Fruit fly (Drosophila melanogaster): Measurements from ENCODE around the gene CG8086.

DNA sequence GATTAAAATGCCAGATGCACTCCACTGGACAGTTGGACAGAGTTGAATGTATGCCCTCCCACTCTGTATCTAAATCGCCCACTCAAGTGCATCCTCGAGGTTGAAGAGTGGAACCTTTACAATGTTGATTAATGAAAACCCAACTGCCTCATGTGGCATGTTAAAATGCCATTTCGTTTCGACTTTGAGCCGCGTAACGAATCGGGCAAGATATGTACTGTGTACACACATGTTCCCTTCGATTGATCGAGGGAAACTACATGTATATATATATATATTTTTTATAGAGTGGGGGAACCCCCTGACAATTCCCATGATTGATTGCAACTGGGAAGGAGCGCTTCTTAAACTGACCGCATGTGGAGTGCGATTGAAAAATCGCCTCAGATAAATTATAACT, 30.8 kb upstream of the CG8086 start:
- TF ChIP-seq CG8478 (optimal IDR thresholded peaks at IDR 0.05) (no peak), CTCF (optimal IDR thresholded peaks at IDR 0.05) (no peak)
